Fruit fly (Drosophila melanogaster): Measurements from ENCODE around the gene Gr93a.

- TF ChIP-seq psq (optimal IDR thresholded peaks at IDR 0.05) (no peak), usp (GFP tag; optimal IDR thresholded peaks at IDR 0.05) (no peak), pan (optimal IDR thresholded peaks at IDR 0.05) (no peak), CG8478 (optimal IDR thresholded peaks at IDR 0.05) (no peak), EcR (GFP tag; optimal IDR thresholded peaks at IDR 0.05) (no peak)
Observed at dm6 chr3R:21862868-21863267, 30.6 kb downstream of the Gr93a start.

Data from whole organism.